Fruit fly (Drosophila melanogaster) whole organism, prepupa: ENCODE measurements around the gene CG6845.

ENCODE experiments used
- CG10631 ChIP-seq: fragments of 200-800 bp; sonication (Bioruptor generic); optimal IDR thresholded peaks from 2 replicates; lab custom pipeline; 2016; ENCODE audit warnings: missing biosample characterization, missing genetic modification characterization
- CG11294 ChIP-seq: fragments of 200-800 bp; sonication (Bioruptor generic); IDR thresholded peaks from 2 replicates; pipeline ENCODE4 v1.3.6; 2022; ENCODE audit warnings: missing biosample characterization, missing genetic modification characterization
- CG11902 ChIP-seq: fragments of 200-800 bp; sonication (Bioruptor generic); optimal IDR thresholded peaks from 3 replicates; lab custom pipeline; 2016; ENCODE audit warnings: missing biosample characterization, missing genetic modification characterization
- CG15336 ChIP-seq: fragments of 200-800 bp; sonication (Bioruptor generic); IDR thresholded peaks from 2 replicates; pipeline ENCODE4 v1.3.6; 2022; ENCODE audit warnings: missing biosample characterization, missing genetic modification characterization
- CG1621 ChIP-seq: fragments of 200-800 bp; sonication (Bioruptor generic); optimal IDR thresholded peaks from 3 replicates; lab custom pipeline; 2018; ENCODE audit warnings: missing biosample characterization, mild to moderate bottlenecking, missing genetic modification characterization
- CG16779 ChIP-seq: fragments of 200-800 bp; sonication (Bioruptor generic); optimal IDR thresholded peaks from 3 replicates; lab custom pipeline; 2017; ENCODE audit warnings: missing biosample characterization, mild to moderate bottlenecking, missing genetic modification characterization
- CG31627 ChIP-seq: fragments of 200-800 bp; sonication (Bioruptor generic); optimal IDR thresholded peaks from 3 replicates; lab custom pipeline; 2016; ENCODE audit warnings: missing biosample characterization, missing genetic modification characterization
- CG32006 ChIP-seq: fragments of 200-800 bp; sonication (Bioruptor generic); optimal IDR thresholded peaks from 3 replicates; lab custom pipeline; 2017; ENCODE audit warnings: missing biosample characterization, mild to moderate bottlenecking, missing genetic modification characterization
- CG34406 ChIP-seq: fragments of 200-800 bp; sonication (Bioruptor generic); optimal IDR thresholded peaks from 3 replicates; lab custom pipeline; 2016; ENCODE audit warnings: missing biosample characterization, missing genetic modification characterization
- CG3919 ChIP-seq: fragments of 200-800 bp; sonication (Bioruptor generic); optimal IDR thresholded peaks from 3 replicates; lab custom pipeline; 2016; ENCODE audit warnings: missing biosample characterization, missing genetic modification characterization
- CG6163 ChIP-seq: fragments of 200-800 bp; sonication (Bioruptor generic); IDR thresholded peaks from 3 replicates; pipeline ENCODE4 v1.3.6; 2022; ENCODE audit warnings: missing biosample characterization, missing genetic modification characterization
- CG6276 ChIP-seq: fragments of 200-800 bp; sonication (Bioruptor generic); optimal IDR thresholded peaks from 2 replicates; lab custom pipeline; 2017; ENCODE audit warnings: missing biosample characterization, mild to moderate bottlenecking, missing genetic modification characterization
- CG6792 ChIP-seq: fragments of 200-800 bp; sonication (Bioruptor generic); optimal IDR thresholded peaks from 3 replicates; lab custom pipeline; 2016; ENCODE audit warnings: missing biosample characterization, missing genetic modification characterization
- CG6854 ChIP-seq: fragments of 200-800 bp; sonication (Bioruptor generic); optimal IDR thresholded peaks from 2 replicates; lab custom pipeline; 2017; ENCODE audit warnings: missing biosample characterization, mild to moderate bottlenecking, missing genetic modification characterization
- CG7368 ChIP-seq: fragments of 200-800 bp; sonication (Bioruptor generic); optimal IDR thresholded peaks from 3 replicates; lab custom pipeline; 2016; ENCODE audit warnings: missing biosample characterization, missing genetic modification characterization
- CG8319 ChIP-seq: fragments of 200-800 bp; sonication (Bioruptor generic); optimal IDR thresholded peaks from 3 replicates; lab custom pipeline; 2016; ENCODE audit warnings: missing biosample characterization, missing genetic modification characterization
- CG8632 ChIP-seq: fragments of 200-800 bp; sonication (Bioruptor generic); optimal IDR thresholded peaks from 3 replicates; lab custom pipeline; 2016; ENCODE audit warnings: missing biosample characterization, missing genetic modification characterization
- CG9139 ChIP-seq: fragments of 200-800 bp; sonication (Bioruptor generic); optimal IDR thresholded peaks from 3 replicates; lab custom pipeline; 2017; ENCODE audit warnings: missing biosample characterization, mild to moderate bottlenecking, missing genetic modification characterization
- Eip78C ChIP-seq: fragments of 200-800 bp; sonication (Bioruptor generic); peaks from one replicate; lab custom pipeline; 2016; ENCODE audit warnings: missing biosample characterization, missing genetic modification characterization
- Eip93F ChIP-seq: fragments of 200-800 bp; sonication (Bioruptor generic); optimal IDR thresholded peaks from 2 replicates; lab custom pipeline; 2016; ENCODE audit warnings: missing biosample characterization, mild to moderate bottlenecking, missing genetic modification characterization
- Hr38 ChIP-seq: sonication (Bioruptor generic); optimal IDR thresholded peaks from 2 replicates; lab custom pipeline; 2016; ENCODE audit warnings: missing biosample characterization, missing genetic modification characterization
- Hr39 ChIP-seq: fragments of 200-800 bp; sonication (Bioruptor generic); optimal IDR thresholded peaks from 2 replicates; lab custom pipeline; 2016; ENCODE audit warnings: missing biosample characterization, missing genetic modification characterization
- Hr4 ChIP-seq: fragments of 200-800 bp; sonication (Bioruptor generic); optimal IDR thresholded peaks from 3 replicates; lab custom pipeline; 2016; ENCODE audit warnings: missing biosample characterization, missing genetic modification characterization
- Lpt ChIP-seq: fragments of 200-800 bp; sonication (Bioruptor generic); optimal IDR thresholded peaks from 3 replicates; lab custom pipeline; 2016; ENCODE audit warnings: missing biosample characterization, missing genetic modification characterization
- Met ChIP-seq: fragments of 200-800 bp; sonication (Bioruptor generic); optimal IDR thresholded peaks from 3 replicates; lab custom pipeline; 2016; ENCODE audit warnings: missing biosample characterization, missing genetic modification characterization
- OdsH ChIP-seq: fragments of 200-800 bp; sonication (Bioruptor generic); optimal IDR thresholded peaks from 3 replicates; lab custom pipeline; 2016; ENCODE audit warnings: missing biosample characterization, missing genetic modification characterization
- Smox ChIP-seq: fragments of 200-800 bp; sonication (Bioruptor generic); optimal IDR thresholded peaks from 3 replicates; lab custom pipeline; 2016; ENCODE audit warnings: missing biosample characterization, missing genetic modification characterization
- Sox102F ChIP-seq: fragments of 200-800 bp; sonication (Bioruptor generic); optimal IDR thresholded peaks from 2 replicates; lab custom pipeline; 2016; ENCODE audit warnings: missing biosample characterization, mild to moderate bottlenecking, missing genetic modification characterization
- Sox14 ChIP-seq: fragments of 200-800 bp; sonication (Bioruptor generic); optimal IDR thresholded peaks from 3 replicates; lab custom pipeline; 2016; ENCODE audit warnings: missing biosample characterization, missing genetic modification characterization
- achi ChIP-seq: fragments of 200-800 bp; sonication (Bioruptor generic); optimal IDR thresholded peaks from 3 replicates; lab custom pipeline; 2016; ENCODE audit warnings: missing biosample characterization, missing genetic modification characterization
- dac ChIP-seq: fragments of 200-800 bp; sonication (Bioruptor generic); optimal IDR thresholded peaks from 2 replicates; lab custom pipeline; 2017; ENCODE audit warnings: missing biosample characterization, mild to moderate bottlenecking, missing genetic modification characterization
- dsx ChIP-seq: fragments of 200-800 bp; optimal IDR thresholded peaks from 3 replicates; lab custom pipeline; 2019; ENCODE audit warnings: missing biosample characterization, mild to moderate bottlenecking, missing genetic modification characterization, moderate library complexity; ENCODE audit not compliant: poor library complexity, severe bottlenecking
- eg ChIP-seq: fragments of 200-800 bp; sonication (Bioruptor generic); IDR thresholded peaks from 3 replicates; pipeline ENCODE4 v1.3.6; 2022; ENCODE audit warnings: missing biosample characterization, missing genetic modification characterization
- fkh ChIP-seq: fragments of 200-800 bp; sonication (Bioruptor generic); optimal IDR thresholded peaks from 3 replicates; lab custom pipeline; 2017; ENCODE audit warnings: missing biosample characterization, mild to moderate bottlenecking, missing genetic modification characterization, moderate library complexity
- lz ChIP-seq: fragments of 200-800 bp; sonication (Bioruptor generic); optimal IDR thresholded peaks from 3 replicates; lab custom pipeline; 2016; ENCODE audit warnings: missing biosample characterization, missing genetic modification characterization
- net ChIP-seq: fragments of 200-800 bp; sonication (Bioruptor generic); optimal IDR thresholded peaks from 3 replicates; lab custom pipeline; 2016; ENCODE audit warnings: missing biosample characterization, missing genetic modification characterization
- pdm3 ChIP-seq: fragments of 200-800 bp; sonication (Bioruptor generic); optimal IDR thresholded peaks from 3 replicates; lab custom pipeline; 2016; ENCODE audit warnings: missing biosample characterization, missing genetic modification characterization
- ss ChIP-seq, 2 experiments: fragments of 200-800 bp; sonication (Bioruptor generic); optimal IDR thresholded peaks; 2 replicates in 1 of 2; 3 replicates in 1 of 2; lab custom pipeline; 2017 to 2018; ENCODE audit warnings: mild to moderate bottlenecking in 2 of 2, missing biosample characterization in 2 of 2, missing genetic modification characterization in 2 of 2, moderate library complexity in 1 of 2
- svp ChIP-seq: fragments of 200-800 bp; sonication (Bioruptor generic); peaks from one replicate; lab custom pipeline; 2016; ENCODE audit warnings: missing biosample characterization, missing genetic modification characterization
- vri ChIP-seq: fragments of 200-800 bp; sonication (Bioruptor generic); optimal IDR thresholded peaks from 3 replicates; lab custom pipeline; 2016; ENCODE audit warnings: missing biosample characterization, mild to moderate bottlenecking, missing genetic modification characterization

CG6845 gene

dm6 chr3L:178445-178844 is 32.2 kb downstream of the CG6845 start:
- TF ChIP-seq vri (GFP tag; lab: Kevin White, UChicago) = peak; percentile 68
- TF ChIP-seq CG16779 (tag; lab: Kevin White, UChicago) = no peak
- no peak for TF ChIP-seq Eip93F
- no peak for TF ChIP-seq svp (GFP tag; lab: Kevin White, UChicago)
- TF ChIP-seq eg (GFP tag; lab: Robert Waterston, UW) = 0 out of 3 replicates have a peak, but pooled peaks have one; percentile 16
- peak; percentile 30 for TF ChIP-seq fkh (GFP tag; lab: Kevin White, UChicago)
- TF ChIP-seq Lpt (GFP tag; lab: Kevin White, UChicago) = peak; percentile 21
- TF ChIP-seq CG6854 (GFP tag; lab: Kevin White, UChicago) = peak; percentile 17
- TF ChIP-seq CG6163 (GFP tag; lab: Robert Waterston, UW) = 0 out of 3 replicates have a peak, but pooled peaks have one; percentile 24
- no peak for TF ChIP-seq dac

DNA sequence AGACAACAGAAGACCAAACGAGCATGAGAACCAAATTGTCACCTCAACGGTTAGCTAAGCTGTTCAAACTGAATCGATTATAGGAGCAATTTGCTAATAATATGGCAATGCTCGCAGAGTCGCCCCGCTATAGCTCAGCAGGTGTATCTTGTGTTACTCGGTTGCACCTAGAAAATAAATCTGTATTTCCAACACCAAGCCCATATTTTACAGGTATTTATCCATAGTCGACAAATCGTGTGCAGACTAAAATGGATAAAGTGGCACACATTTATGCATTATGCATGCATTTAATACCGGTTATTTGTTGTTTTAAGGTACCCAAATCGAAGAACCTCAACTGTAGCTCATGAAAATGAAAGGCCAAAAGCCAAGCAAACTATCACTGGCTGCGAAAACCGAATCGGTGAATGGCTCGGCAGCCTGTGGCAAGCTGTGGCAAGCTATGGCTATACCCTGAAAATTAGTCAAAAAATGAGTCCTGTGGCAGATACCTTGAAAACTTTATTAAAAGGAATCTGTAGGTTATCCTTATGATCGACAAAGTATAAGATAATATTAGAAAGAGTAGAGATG is 32.8 kb downstream of the CG6845 start, which contains the start of gene Vdup1:
TSS of gene Vdup1 (minus strand) at position 51 of the 576 bp plus-strand sequence.
- peak; percentile 5 for TF ChIP-seq Hr4
- TF ChIP-seq eg (GFP tag; lab: Robert Waterston, UW) = peak; percentile 12; the same call in 1 of the 3 replicates
- TF ChIP-seq Eip78C (GFP tag; lab: Kevin White, UChicago) = peak; percentile 62
- TF ChIP-seq achi = no peak
- TF ChIP-seq CG7368 (GFP tag; lab: Kevin White, UChicago) = no peak
- TF ChIP-seq, all 60 proteins: peak for 3

DNA sequence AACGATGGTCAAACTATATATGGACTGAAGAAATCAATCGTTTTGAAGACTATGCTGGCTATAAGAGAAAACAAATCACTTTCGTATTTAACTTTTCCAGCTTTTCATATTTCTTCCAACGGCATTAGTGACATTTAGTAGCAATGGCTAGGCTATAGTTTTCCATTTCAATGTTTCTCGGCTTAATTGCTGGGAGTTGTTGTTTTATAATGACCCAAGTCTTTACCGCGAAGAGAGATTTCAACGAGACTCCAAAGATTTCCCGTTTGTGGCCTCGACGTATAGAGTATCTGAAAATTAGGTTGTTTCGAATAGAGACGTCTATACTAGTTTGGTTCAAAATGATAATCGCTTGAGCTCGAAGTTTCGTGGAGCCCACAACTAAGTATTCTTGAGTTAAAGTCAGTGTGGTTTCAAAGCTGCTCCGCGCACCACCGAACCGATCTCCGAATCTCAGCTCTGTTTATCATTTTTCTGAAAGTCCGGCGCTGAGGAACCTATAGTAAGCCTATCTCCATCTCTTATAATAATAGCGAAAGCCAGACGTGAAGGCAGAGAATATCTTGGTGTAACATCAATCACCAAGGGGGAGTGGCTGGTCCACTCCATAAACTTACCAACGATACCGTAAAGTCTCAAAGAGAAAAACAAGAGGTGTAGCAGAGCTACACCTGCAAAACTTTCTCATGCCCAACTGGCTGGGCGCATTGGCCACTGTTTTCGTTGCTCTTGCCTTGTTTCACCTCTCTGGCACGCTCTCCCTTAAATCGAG is 33.4 kb downstream of the CG6845 start, which contains the start of gene CG13875:
TSS of gene CG13875 (plus strand) at position 434 of the 772 bp plus-strand sequence.
- TF ChIP-seq CG6854 (GFP tag; lab: Kevin White, UChicago) = peak; percentile 20
- peak; percentile 26; the same call in 1 of the 2 replicates for TF ChIP-seq CG15336 (GFP tag; lab: Robert Waterston, UW)
- TF ChIP-seq net (GFP tag; lab: Kevin White, UChicago) = no peak
- no peak for TF ChIP-seq lz
- TF ChIP-seq CG32006 (GFP tag; lab: Kevin White, UChicago) = peak; percentile 51
- 0 out of 3 replicates have a peak, but pooled peaks have one; percentile 32 for TF ChIP-seq CG6163 (GFP tag; lab: Robert Waterston, UW)
- TF ChIP-seq dsx (GFP tag; lab: Kevin White, UChicago) = peak; percentile 47
- no peak for TF ChIP-seq pdm3
- no peak for TF ChIP-seq CG6792
- TF ChIP-seq Met = no peak
- no peak for TF ChIP-seq CG31627 (GFP tag; lab: Kevin White, UChicago)
- TF ChIP-seq Sox14 = no peak
- TF ChIP-seq CG11902 (GFP tag; lab: Kevin White, UChicago) = no peak
- peak; percentile 21 for TF ChIP-seq CG1621 (tag; lab: Kevin White, UChicago)
- peak in 1 of 2 experiments; percentile 22 for TF ChIP-seq ss (GFP tag; optimal IDR thresholded peaks at IDR 0.05; lab: Kevin White, UChicago)
- peak; percentile 10 for TF ChIP-seq CG6276
- TF ChIP-seq, all 60 proteins: peak for 8

- TF ChIP-seq Hr39 (GFP tag; lab: Kevin White, UChicago) = no peak
- 0 out of 3 replicates have a peak, but pooled peaks have one; percentile 3 for TF ChIP-seq CG6163 (GFP tag; lab: Robert Waterston, UW)
Observed at dm6 chr3L:180262-180543, 34.0 kb downstream of the CG6845 start.

dm6 chr3L:184251-184650 is 38.0 kb downstream of the CG6845 start, which contains the start of the genes CG34140, Mkp and Mtch:
CG34140 (minus strand) TSS chr3L:184424.
Mkp (minus strand) TSS chr3L:184540.
Mtch (plus strand) TSS chr3L:184626.
- TF ChIP-seq pdm3 (no peak), CG11294 (peak; percentile 37; the same call in 1 of the 2 replicates), CG32006 (GFP tag; lab: Kevin White, UChicago) (no peak), Smox (GFP tag; lab: Kevin White, UChicago) (peak; percentile 87), CG1621 (tag; lab: Kevin White, UChicago) (no peak), CG6854 (GFP tag; lab: Kevin White, UChicago) (no peak), CG16779 (tag; lab: Kevin White, UChicago) (no peak), Met (no peak), CG34406 (GFP tag; lab: Kevin White, UChicago) (peak; percentile 73), CG15336 (GFP tag; lab: Robert Waterston, UW) (no peak), CG6792 (peak; percentile 84), CG8632 (GFP tag; lab: Kevin White, UChicago) (peak; percentile 67), CG10631 (GFP tag; lab: Kevin White, UChicago) (peak; percentile 85), ss (GFP tag; optimal IDR thresholded peaks at IDR 0.05; lab: Kevin White, UChicago) (no peak), CG6163 (GFP tag; lab: Robert Waterston, UW) (peak; percentile 81), CG8319 (GFP tag; lab: Kevin White, UChicago) (peak; percentile 58), CG3919 (GFP tag; lab: Kevin White, UChicago) (no peak), Sox102F (GFP tag; lab: Kevin White, UChicago) (no peak), Hr38 (GFP tag; lab: Kevin White, UChicago) (peak; percentile 69), OdsH (no peak), CG9139 (GFP tag; lab: Kevin White, UChicago) (no peak), Hr39 (GFP tag; lab: Kevin White, UChicago) (no peak), Sox14 (peak; percentile 88)
